Fruit fly (Drosophila melanogaster) whole organism, embryonic: Measurements from ENCODE around the gene Hmbs.

Experiments used
- ATbp ChIP-seq: fragments of 200-800 bp; sonication (Bioruptor generic); optimal IDR thresholded peaks from 2 replicates; lab custom pipeline; 2017; ENCODE audit warnings: missing biosample characterization, mild to moderate bottlenecking, missing genetic modification characterization, missing genetic modification reagents
- Abd-B ChIP-seq: fragments of 200-800 bp; sonication (Bioruptor generic); optimal IDR thresholded peaks from 2 replicates; lab custom pipeline; 2018; ENCODE audit warnings: missing biosample characterization, mild to moderate bottlenecking, missing genetic modification characterization, moderate library complexity
- Asciz ChIP-seq: fragments of 200-800 bp; sonication (Bioruptor generic); optimal IDR thresholded peaks from 2 replicates; lab custom pipeline; 2017; ENCODE audit warnings: missing biosample characterization, mild to moderate bottlenecking, missing genetic modification characterization, missing genetic modification reagents
- BEAF-32 ChIP-seq: fragments of 200-800 bp; sonication (Bioruptor generic); optimal IDR thresholded peaks from 3 replicates; lab custom pipeline; 2017; ENCODE audit warnings: missing biosample characterization, missing genetic modification characterization, mild to moderate bottlenecking, moderate library complexity, missing genetic modification reagents
- CG11247 ChIP-seq: fragments of 200-800 bp; sonication (Bioruptor generic); IDR thresholded peaks from 2 replicates; pipeline ENCODE4 v1.3.6; 2022; ENCODE audit warnings: missing biosample characterization, missing genetic modification characterization
- CG14965 ChIP-seq: fragments of 200-800 bp; sonication (Bioruptor generic); optimal IDR thresholded peaks from 2 replicates; lab custom pipeline; 2016; ENCODE audit warnings: missing biosample characterization, missing genetic modification characterization, borderline replicate concordance
- CG15601 ChIP-seq: fragments of 200-800 bp; sonication (Bioruptor generic); optimal IDR thresholded peaks from 3 replicates; lab custom pipeline; 2019; ENCODE audit warnings: missing biosample characterization, mild to moderate bottlenecking, missing genetic modification characterization, moderate library complexity
- CG17802 ChIP-seq: fragments of 200-800 bp; sonication (Bioruptor generic); optimal IDR thresholded peaks from 2 replicates; lab custom pipeline; 2018; ENCODE audit warnings: missing biosample characterization, mild to moderate bottlenecking, missing genetic modification characterization, moderate library complexity
- CG18011 ChIP-seq: fragments of 200-800 bp; sonication (Bioruptor generic); optimal IDR thresholded peaks from 2 replicates; lab custom pipeline; 2017; ENCODE audit warnings: missing biosample characterization, missing genetic modification characterization, mild to moderate bottlenecking, moderate library complexity, missing genotype
- CG18262 ChIP-seq: fragments of 200-800 bp; optimal IDR thresholded peaks from 3 replicates; lab custom pipeline; 2019; ENCODE audit warnings: missing biosample characterization, mild to moderate bottlenecking, missing genetic modification characterization, moderate library complexity
- CG30020 ChIP-seq: fragments of 200-800 bp; optimal IDR thresholded peaks from 2 replicates; lab custom pipeline; 2019; ENCODE audit warnings: missing biosample characterization, mild to moderate bottlenecking, missing genetic modification characterization, moderate library complexity
- CG32772 ChIP-seq: fragments of 200-800 bp; sonication (Bioruptor generic); IDR thresholded peaks from 2 replicates; pipeline ENCODE4 v1.3.6; 2022; ENCODE audit warnings: missing biosample characterization, missing genetic modification characterization
- CG34376 ChIP-seq: fragments of 200-800 bp; sonication (Bioruptor generic); optimal IDR thresholded peaks from 2 replicates; lab custom pipeline; 2018; ENCODE audit warnings: missing biosample characterization, mild to moderate bottlenecking, missing genetic modification characterization
- CG4360 ChIP-seq: fragments of 200-800 bp; sonication (Bioruptor generic); IDR thresholded peaks from 2 replicates; pipeline ENCODE4 v1.3.6; 2022; ENCODE audit warnings: missing biosample characterization, missing genetic modification characterization
- CG7745 ChIP-seq: fragments of 200-800 bp; sonication (Bioruptor generic); optimal IDR thresholded peaks from 2 replicates; lab custom pipeline; 2018; ENCODE audit warnings: missing biosample characterization, mild to moderate bottlenecking, missing genetic modification characterization, moderate library complexity
- CG8089 ChIP-seq: fragments of 200-800 bp; sonication (Bioruptor generic); optimal IDR thresholded peaks from 3 replicates; lab custom pipeline; 2016; ENCODE audit warnings: missing biosample characterization, missing genetic modification characterization
- CG9817 ChIP-seq: fragments of 200-800 bp; sonication (Bioruptor generic); optimal IDR thresholded peaks from 2 replicates; lab custom pipeline; 2018; ENCODE audit warnings: missing biosample characterization, mild to moderate bottlenecking, missing genetic modification characterization, moderate library complexity
- Doc2 ChIP-seq: fragments of 200-800 bp; sonication (Bioruptor generic); IDR thresholded peaks from 2 replicates; pipeline ENCODE4 v1.3.6; 2022; ENCODE audit warnings: missing biosample characterization, missing genetic modification characterization
- H15 ChIP-seq: fragments of 200-800 bp; sonication (Bioruptor generic); IDR thresholded peaks from 3 replicates; pipeline ENCODE4 v1.3.6; 2022; ENCODE audit warnings: missing biosample characterization, missing genetic modification characterization
- H2.0 ChIP-seq: fragments of 200-800 bp; sonication (Bioruptor generic); IDR thresholded peaks from 2 replicates; pipeline ENCODE4 v1.3.6; 2022; ENCODE audit warnings: missing biosample characterization, missing genetic modification characterization
- HHEX ChIP-seq: fragments of 200-800 bp; sonication (Bioruptor generic); optimal IDR thresholded peaks from 3 replicates; lab custom pipeline; 2017; ENCODE audit warnings: missing biosample characterization, mild to moderate bottlenecking, missing genetic modification characterization, missing genetic modification reagents
- Jarid2 ChIP-seq: fragments of 200-800 bp; sonication (Bioruptor generic); optimal IDR thresholded peaks from 3 replicates; lab custom pipeline; 2017; ENCODE audit warnings: mild to moderate bottlenecking, missing biosample characterization, missing genetic modification reagents, missing genetic modification characterization
- MESR4 ChIP-seq: fragments of 200-800 bp; sonication (Bioruptor generic); optimal IDR thresholded peaks from 2 replicates; lab custom pipeline; 2018; ENCODE audit warnings: missing biosample characterization, mild to moderate bottlenecking, missing genetic modification characterization, moderate library complexity
- Nf-YA ChIP-seq: fragments of 200-800 bp; sonication (Bioruptor generic); IDR thresholded peaks from 2 replicates; pipeline ENCODE4 v1.3.6; 2022; ENCODE audit warnings: missing biosample characterization, missing genetic modification characterization
- Trl ChIP-seq, 3 experiments: fragments of >200 bp in 2 of 3; fragments of 200-800 bp in 1 of 3; sonication (Bioruptor generic) in 1 of 3; optimal IDR thresholded peaks; 2 replicates in 1 of 3; 3 replicates in 2 of 3; lab custom pipeline; 2016 to 2017; ENCODE audit warnings: missing biosample characterization in 1 of 3, missing genetic modification characterization in 1 of 3
- aop ChIP-seq: fragments of 200-800 bp; sonication (Bioruptor generic); IDR thresholded peaks from 2 replicates; pipeline ENCODE4 v1.3.6; 2022; ENCODE audit warnings: missing biosample characterization, missing genetic modification characterization
- bigmax ChIP-seq: fragments of 200-800 bp; sonication (Bioruptor generic); optimal IDR thresholded peaks from 2 replicates; lab custom pipeline; 2018; ENCODE audit warnings: missing biosample characterization, mild to moderate bottlenecking, missing genetic modification characterization
- disco-r ChIP-seq: fragments of 200-800 bp; sonication (Bioruptor generic); optimal IDR thresholded peaks from 2 replicates; lab custom pipeline; 2016; ENCODE audit warnings: missing biosample characterization, missing genetic modification characterization
- eve ChIP-seq, 2 experiments: fragments of >200 bp; optimal IDR thresholded peaks; 2 replicates each; lab custom pipeline; 2017; ENCODE audit warnings: missing biosample characterization in 2 of 2, missing genetic modification characterization in 2 of 2
- ftz-f1 ChIP-seq: fragments of 200-800 bp; sonication (Bioruptor generic); optimal IDR thresholded peaks from 2 replicates; lab custom pipeline; 2016; ENCODE audit warnings: missing biosample characterization, missing genetic modification characterization
- gem ChIP-seq: fragments of 200-800 bp; sonication (Bioruptor generic); optimal IDR thresholded peaks from 2 replicates; lab custom pipeline; 2019; ENCODE audit warnings: missing biosample characterization, mild to moderate bottlenecking, missing genetic modification characterization, moderate library complexity
- grau ChIP-seq: fragments of 200-800 bp; optimal IDR thresholded peaks from 3 replicates; lab custom pipeline; 2019; ENCODE audit warnings: missing biosample characterization, mild to moderate bottlenecking, missing genetic modification characterization, moderate library complexity
- her ChIP-seq: fragments of 200-800 bp; sonication (Bioruptor generic); optimal IDR thresholded peaks from 2 replicates; lab custom pipeline; 2016; ENCODE audit warnings: missing biosample characterization, missing genetic modification characterization
- hkb ChIP-seq, 2 experiments: fragments of 200-800 bp in 1 of 2; fragments of >200 bp in 1 of 2; sonication (Bioruptor generic) in 1 of 2; IDR thresholded peaks in 1 of 2; optimal IDR thresholded peaks in 1 of 2; 2 replicates each; pipeline versions ENCODE4 v1.3.6 to Lab custom; 2017 to 2022; ENCODE audit warnings: missing biosample characterization in 1 of 2, missing genetic modification characterization in 1 of 2
- nerfin-1 ChIP-seq: fragments of 200-800 bp; sonication (Bioruptor generic); optimal IDR thresholded peaks from 3 replicates; lab custom pipeline; 2019; ENCODE audit warnings: missing biosample characterization, mild to moderate bottlenecking, missing genetic modification characterization, moderate library complexity
- nerfin-2 ChIP-seq: fragments of 200-800 bp; sonication (Bioruptor generic); IDR thresholded peaks from 2 replicates; pipeline ENCODE4 v1.3.6; 2022; ENCODE audit warnings: missing biosample characterization, missing genetic modification characterization; ENCODE audit not compliant: partially characterized antibody
- oc ChIP-seq: fragments of 200-800 bp; sonication (Bioruptor generic); optimal IDR thresholded peaks from 2 replicates; lab custom pipeline; 2018; ENCODE audit warnings: missing biosample characterization, mild to moderate bottlenecking, missing genetic modification characterization, moderate library complexity
- pb ChIP-seq: fragments of 200-800 bp; sonication (Bioruptor generic); optimal IDR thresholded peaks from 3 replicates; lab custom pipeline; 2016; ENCODE audit warnings: missing biosample characterization, missing genetic modification characterization
- phol ChIP-seq: fragments of 200-800 bp; sonication (Bioruptor generic); optimal IDR thresholded peaks from 3 replicates; lab custom pipeline; 2018; ENCODE audit warnings: missing biosample characterization, mild to moderate bottlenecking, missing genetic modification characterization, moderate library complexity
- run ChIP-seq: fragments of 200-800 bp; sonication (Bioruptor generic); optimal IDR thresholded peaks from 3 replicates; lab custom pipeline; 2018; ENCODE audit warnings: missing biosample characterization, mild to moderate bottlenecking, missing genetic modification characterization
- scrt ChIP-seq: fragments of 200-800 bp; sonication (Bioruptor generic); optimal IDR thresholded peaks from 2 replicates; lab custom pipeline; 2018; ENCODE audit warnings: missing biosample characterization, mild to moderate bottlenecking, missing genetic modification characterization, moderate library complexity
- seq ChIP-seq: fragments of 200-800 bp; sonication (Bioruptor generic); IDR thresholded peaks from 2 replicates; pipeline ENCODE4 v1.3.6; 2022; ENCODE audit warnings: missing biosample characterization, missing genetic modification characterization
- sqz ChIP-seq: fragments of 200-800 bp; sonication (Bioruptor generic); optimal IDR thresholded peaks from 3 replicates; lab custom pipeline; 2018; ENCODE audit warnings: missing biosample characterization, mild to moderate bottlenecking, missing genetic modification characterization
- tin ChIP-seq: fragments of 200-800 bp; sonication (Bioruptor generic); optimal IDR thresholded peaks from 3 replicates; lab custom pipeline; 2016; ENCODE audit warnings: missing biosample characterization, missing genetic modification characterization
- tll ChIP-seq, 2 experiments: fragments of 200-800 bp in 1 of 2; fragments of >200 bp in 1 of 2; sonication (Bioruptor generic) in 1 of 2; optimal IDR thresholded peaks; 2 replicates each; lab custom pipeline; 2017 to 2019; ENCODE audit warnings: missing biosample characterization in 2 of 2, missing genetic modification characterization in 2 of 2, mild to moderate bottlenecking in 1 of 2, moderate library complexity in 1 of 2
- tna ChIP-seq: fragments of 200-800 bp; sonication (Bioruptor generic); IDR thresholded peaks from 2 replicates; pipeline ENCODE4 v1.3.6; 2022; ENCODE audit warnings: missing biosample characterization, missing genetic modification characterization; ENCODE audit not compliant: partially characterized antibody
- trem ChIP-seq: fragments of 200-800 bp; optimal IDR thresholded peaks from 3 replicates; lab custom pipeline; 2019; ENCODE audit warnings: missing biosample characterization, mild to moderate bottlenecking, missing genetic modification characterization, moderate library complexity

Hmbs gene

DNA sequence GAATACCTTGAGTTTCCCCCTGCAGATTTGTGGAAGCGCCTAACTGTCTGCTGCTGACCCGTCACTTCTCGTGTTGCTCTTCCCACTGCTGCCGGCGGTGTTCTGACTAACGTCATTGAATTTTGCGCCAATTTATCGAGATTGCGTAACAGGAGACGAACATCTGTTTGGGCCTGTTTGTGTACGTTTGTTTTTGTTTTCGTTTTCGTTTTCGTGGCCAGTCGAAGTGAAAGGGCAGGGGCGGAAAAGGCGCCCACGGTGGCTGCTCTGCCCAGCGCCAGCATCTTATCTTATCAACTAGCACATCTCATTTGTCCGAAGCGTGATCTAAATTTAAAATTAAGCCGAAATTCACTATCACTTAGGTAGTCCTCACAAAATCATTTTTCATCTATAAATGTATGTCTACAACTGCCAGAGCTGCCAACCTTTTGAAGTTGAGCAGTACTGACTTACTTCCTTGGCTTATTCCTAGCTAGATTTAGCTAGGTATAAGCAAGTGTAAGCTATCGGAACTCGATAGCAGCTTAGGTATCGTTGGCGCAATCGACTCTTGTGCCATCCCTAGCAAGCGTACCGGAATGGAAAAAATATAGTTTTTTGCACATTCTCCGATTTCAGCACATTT lies 27.6 kb upstream of the Hmbs start, which contains the start of the genes Ctr9 and Nt5a (continued):
- TF ChIP-seq nerfin-2 (GFP tag; lab: Robert Waterston, UW) (peak; percentile 49), CG18011 (GFP tag; lab: Kevin White, UChicago) (peak; percentile 42), CG17802 (tag; lab: Kevin White, UChicago) (peak; percentile 62), scrt (GFP tag; lab: Kevin White, UChicago) (peak; percentile 38), ATbp (GFP tag; lab: Kevin White, UChicago) (no peak), aop (GFP tag; lab: Robert Waterston, UW) (no peak), Trl (optimal IDR thresholded peaks at IDR 0.05; lab: Kevin White, UChicago) (no peak), Trl (GFP tag; optimal IDR thresholded peaks at IDR 0.05; lab: Kevin White, UChicago) (peak; percentile 76), Nf-YA (GFP tag; lab: Robert Waterston, UW) (no peak), tin (GFP tag; lab: Kevin White, UChicago) (peak; percentile 54), bigmax (GFP tag; lab: Kevin White, UChicago) (no peak), trem (tag; lab: Kevin White, UChicago) (peak; percentile 99), hkb (optimal IDR thresholded peaks at IDR 0.05; lab: Kevin White, UChicago) (peak; percentile 24), hkb (GFP tag; IDR thresholded peaks at IDR 0.05; lab: Robert Waterston, UW) (peak; percentile 36; the same call in 1 of the 2 replicates), CG34376 (GFP tag; lab: Kevin White, UChicago) (peak; percentile 70), nerfin-1 (tag; lab: Kevin White, UChicago) (peak; percentile 69), MESR4 (GFP tag; lab: Kevin White, UChicago) (peak; percentile 84), Jarid2 (GFP tag; lab: Kevin White, UChicago) (no peak), oc (tag; lab: Kevin White, UChicago) (no peak), phol (peak; percentile 47), Abd-B (GFP tag; lab: Kevin White, UChicago) (peak; percentile 53), her (GFP tag; lab: Kevin White, UChicago) (peak; percentile 74), disco-r (GFP tag; lab: Kevin White, UChicago) (no peak), CG30020 (tag; lab: Kevin White, UChicago) (peak; percentile 74), run (tag; lab: Kevin White, UChicago) (no peak), grau (tag; lab: Kevin White, UChicago) (peak; percentile 58), CG18262 (peak; percentile 20), sqz (no peak), ftz-f1 (peak; percentile 33), tna (GFP tag; lab: Robert Waterston, UW) (peak; percentile 63), Asciz (GFP tag; lab: Kevin White, UChicago) (no peak), CG14965 (GFP tag; lab: Kevin White, UChicago) (no peak), CG32772 (no peak), pb (peak; percentile 5), CG15601 (tag; lab: Kevin White, UChicago) (peak; percentile 62), BEAF-32 (GFP tag; lab: Kevin White, UChicago) (peak; percentile 79), CG9817 (tag; lab: Kevin White, UChicago) (peak; percentile 65), CG11247 (peak; percentile 67; the same call in 1 of the 2 replicates), tll (GFP tag; optimal IDR thresholded peaks at IDR 0.05; lab: Kevin White, UChicago) (peak in 1 of 2 experiments; percentile 34), H2.0 (GFP tag; lab: Robert Waterston, UW) (0 out of 2 replicates have a peak, but pooled peaks have one; percentile 28), CG4360 (0 out of 2 replicates have a peak, but pooled peaks have one; percentile 36), H15 (no peak), Doc2 (GFP tag; lab: Robert Waterston, UW) (no peak), seq (GFP tag; lab: Robert Waterston, UW) (no peak; the same call in 1 of the 2 replicates), HHEX (peak; percentile 8), gem (tag; lab: Kevin White, UChicago) (no peak), eve (GFP tag; optimal IDR thresholded peaks at IDR 0.05; lab: Kevin White, UChicago) (no peak), CG7745 (tag; lab: Kevin White, UChicago) (no peak), CG8089 (GFP tag; lab: Kevin White, UChicago) (peak; percentile 2)
